Fruit fly (Drosophila melanogaster) whole organism: ENCODE data around the gene jar.

Source experiments
- CG8478 ChIP-seq: fragments of >200 bp; optimal IDR thresholded peaks from 2 replicates; lab custom pipeline; 2018; ENCODE audit warnings: inconsistent platforms
- Dll ChIP-seq: fragments of >200 bp; optimal IDR thresholded peaks from 2 replicates; lab custom pipeline; 2017
- EcR ChIP-seq, 2 experiments: fragments of >200 bp; optimal IDR thresholded peaks; 2 replicates each; lab custom pipeline; 2017; ENCODE audit warnings: missing biosample characterization in 2 of 2, missing genetic modification characterization in 2 of 2, missing genetic modification reagents in 2 of 2
- pan ChIP-seq: fragments of >200 bp; optimal IDR thresholded peaks from 2 replicates; lab custom pipeline; 2017
- psq ChIP-seq: fragments of >200 bp; optimal IDR thresholded peaks from 2 replicates; lab custom pipeline; 2017
- usp ChIP-seq: fragments of >200 bp; optimal IDR thresholded peaks from 2 replicates; lab custom pipeline; 2017; ENCODE audit warnings: missing biosample characterization, missing genetic modification characterization, mixed read lengths

jar gene

dm6 chr3R:24231914-24232313 lies 39.1 kb downstream of the jar start:
- TF ChIP-seq EcR (GFP tag; optimal IDR thresholded peaks at IDR 0.05; lab: Kevin White, UChicago), result no peak
- no peak for TF ChIP-seq Dll (lab: Kevin White, UChicago)
- TF ChIP-seq psq, result no peak
- TF ChIP-seq usp (GFP tag; lab: Kevin White, UChicago), result no peak
- no peak for TF ChIP-seq CG8478 (lab: Kevin White, UChicago)

DNA sequence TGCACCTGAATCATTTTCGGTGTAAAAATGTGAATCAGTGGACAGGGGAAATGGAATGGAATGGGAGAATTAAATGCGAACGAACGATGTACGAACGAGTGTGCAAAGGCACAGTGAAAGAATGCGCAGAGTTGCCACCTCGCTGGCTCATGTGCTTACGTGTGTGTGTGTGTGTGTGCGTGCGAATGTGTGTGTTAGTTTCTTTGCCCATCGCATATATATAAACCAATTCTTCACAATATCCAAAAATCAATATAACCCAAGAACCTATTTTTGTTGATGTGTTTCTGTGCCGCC lies 39.9 kb downstream of the jar start:
- TF ChIP-seq CG8478 (lab: Kevin White, UChicago) (no peak), usp (GFP tag; lab: Kevin White, UChicago) (no peak), pan (lab: Kevin White, UChicago) (no peak), EcR (GFP tag; optimal IDR thresholded peaks at IDR 0.05; lab: Kevin White, UChicago) (no peak), psq (no peak), Dll (lab: Kevin White, UChicago) (no peak)

DNA sequence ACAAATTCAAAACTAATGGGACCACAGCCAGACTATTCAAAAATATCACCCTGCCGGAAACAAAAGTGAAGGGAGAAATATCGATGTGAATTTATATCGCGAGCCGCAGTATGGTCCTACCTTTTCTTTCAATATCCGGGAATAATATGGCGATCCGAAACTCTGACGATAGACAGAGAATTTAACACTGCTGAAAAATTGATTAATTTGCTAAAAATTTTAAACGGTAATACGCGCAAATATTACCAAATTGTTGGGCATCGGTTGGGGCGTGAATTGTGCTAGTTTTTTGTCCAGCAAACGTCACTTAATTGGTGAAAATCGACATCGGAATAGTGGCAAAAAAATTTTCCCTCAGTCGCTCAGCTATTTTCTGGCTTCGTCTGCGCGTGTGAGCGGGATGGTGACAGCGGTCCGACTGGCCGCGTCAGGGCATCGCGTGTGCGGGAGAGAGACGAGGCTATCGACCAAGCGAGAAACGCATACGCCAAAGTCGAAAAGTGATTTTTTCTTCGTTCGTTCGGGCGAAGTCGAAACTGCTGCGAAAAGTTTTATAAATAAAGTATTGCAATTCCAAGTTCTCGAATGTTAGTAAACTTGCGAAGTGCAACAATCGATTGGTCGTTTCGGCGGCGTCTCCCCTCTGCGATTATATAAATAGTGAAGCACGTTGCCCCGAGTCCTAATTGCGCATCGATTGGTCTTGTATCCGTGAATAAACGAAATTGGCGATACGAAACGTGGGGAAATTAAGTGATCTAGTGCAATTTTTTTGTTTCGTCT lies 40.4 kb downstream of the jar start, which contains the start of gene mask:
Gene mask, plus strand, starts transcription at position 140 of the 783 bp plus-strand sequence.
- TF ChIP-seq CG8478 (lab: Kevin White, UChicago) (peak; percentile 59), usp (GFP tag; lab: Kevin White, UChicago) (no peak)

DNA sequence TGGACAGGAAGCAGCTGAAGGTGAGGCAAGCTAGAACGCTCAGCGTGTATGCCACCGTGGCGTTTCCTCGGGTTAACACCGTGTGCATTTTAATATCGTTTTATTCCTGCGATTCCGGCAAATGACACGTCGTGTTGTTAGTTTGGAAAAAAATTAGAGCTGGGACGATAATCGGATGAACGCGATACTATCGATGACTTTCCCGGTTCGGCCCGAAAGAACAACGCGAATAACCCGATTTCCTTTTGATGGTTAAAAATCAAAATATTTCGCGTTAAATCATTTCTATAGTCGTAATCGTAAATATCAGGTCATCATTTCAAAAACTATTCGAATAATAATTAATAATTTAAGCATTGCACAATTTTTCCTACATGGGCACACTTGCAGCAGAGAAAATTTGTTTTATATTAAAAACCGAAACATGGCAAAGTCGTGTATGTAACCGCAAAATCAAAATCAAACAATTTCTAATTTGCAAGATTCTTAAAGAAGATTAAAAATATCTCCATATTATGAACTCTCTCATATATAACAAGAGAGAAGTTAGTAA lies 41.1 kb downstream of the jar start, which contains the start of gene Spase22-23:
Gene Spase22-23, minus strand, starts transcription at position 166 of the 553 bp plus-strand sequence.
- TF ChIP-seq EcR (GFP tag; optimal IDR thresholded peaks at IDR 0.05; lab: Kevin White, UChicago), result no peak
- TF ChIP-seq pan (lab: Kevin White, UChicago), result no peak
- no peak for TF ChIP-seq usp (GFP tag; lab: Kevin White, UChicago)
- no peak for TF ChIP-seq CG8478 (lab: Kevin White, UChicago)
- no peak for TF ChIP-seq psq
- TF ChIP-seq Dll (lab: Kevin White, UChicago), result no peak

dm6 chr3R:24228675-24229074 lies 42.4 kb downstream of the jar start, which contains the start of gene Acp95EF:
TSS of gene Acp95EF (plus strand) at chr3R:24228975.
- no peak for TF ChIP-seq psq
- no peak for TF ChIP-seq pan (lab: Kevin White, UChicago)
- TF ChIP-seq usp (GFP tag; lab: Kevin White, UChicago), result no peak
- TF ChIP-seq EcR (GFP tag; optimal IDR thresholded peaks at IDR 0.05; lab: Kevin White, UChicago), result no peak
- TF ChIP-seq Dll (lab: Kevin White, UChicago), result no peak
- no peak for TF ChIP-seq CG8478 (lab: Kevin White, UChicago)

- no peak for TF ChIP-seq CG8478 (lab: Kevin White, UChicago)
- no peak for TF ChIP-seq pan (lab: Kevin White, UChicago)
- TF ChIP-seq psq, result no peak
- no peak for TF ChIP-seq usp (GFP tag; lab: Kevin White, UChicago)
- TF ChIP-seq EcR (GFP tag; optimal IDR thresholded peaks at IDR 0.05; lab: Kevin White, UChicago), result no peak
- no peak for TF ChIP-seq Dll (lab: Kevin White, UChicago)
Observed at dm6 chr3R:24226744-24227143, 44.3 kb downstream of the jar start, which contains the start of the genes Spps and CG13609. TSS of gene Spps (minus strand) at chr3R:24226934. TSS of gene CG13609 (plus strand) at chr3R:24227023.

dm6 chr3R:24221334-24222302 lies 49.4 kb downstream of the jar start, which contains the start of gene twin:
TSS of gene twin (minus strand) at chr3R:24221965.
- TF ChIP-seq Dll (lab: Kevin White, UChicago) (no peak), pan (lab: Kevin White, UChicago) (peak; percentile 34), psq (no peak)

DNA sequence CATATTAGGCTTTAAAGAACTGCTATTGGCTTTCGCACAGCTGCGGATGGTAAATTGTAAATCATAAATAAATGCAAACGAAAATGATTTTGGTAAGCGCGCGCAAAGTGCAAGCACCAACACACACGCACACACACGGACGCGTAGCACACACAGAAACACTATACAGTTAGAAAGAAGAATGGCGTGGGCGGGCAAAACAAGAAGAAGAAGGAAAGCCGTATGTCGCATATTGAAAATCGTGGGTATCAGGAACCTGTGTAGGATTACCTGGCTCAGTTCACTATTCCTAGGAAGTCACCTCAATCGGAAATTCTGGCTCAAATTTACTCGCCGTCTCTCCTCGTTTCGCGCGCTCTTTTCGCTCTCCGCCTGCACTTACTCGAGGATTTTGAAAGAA lies 50.2 kb downstream of the jar start, which contains the start of gene cav:
Gene cav, plus strand, starts transcription at position 259 of the 400 bp plus-strand sequence.
- TF ChIP-seq EcR (GFP tag; optimal IDR thresholded peaks at IDR 0.05; lab: Kevin White, UChicago), result no peak

dm6 chr3R:24219093-24219492 lies 51.9 kb downstream of the jar start:
- TF ChIP-seq Dll (lab: Kevin White, UChicago) (no peak), CG8478 (lab: Kevin White, UChicago) (no peak)

DNA sequence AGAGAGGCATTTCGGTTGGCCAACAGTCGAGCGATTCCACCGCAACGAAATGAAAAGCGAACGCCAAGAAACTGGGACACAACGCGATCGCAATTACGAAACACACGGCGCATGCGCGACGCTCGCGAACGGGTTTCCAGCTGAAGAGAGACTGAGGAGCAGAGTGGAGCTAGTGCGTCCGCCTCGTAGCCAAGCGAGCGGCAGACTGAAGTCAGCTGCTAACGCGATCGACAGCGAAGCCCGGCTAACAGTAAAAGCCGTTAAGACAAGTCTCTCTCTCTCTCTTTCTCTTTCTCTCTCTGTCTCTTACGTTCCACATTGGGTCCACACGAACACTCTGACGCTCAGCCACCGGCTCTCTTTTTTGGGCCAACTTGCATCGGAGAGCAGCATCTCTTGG lies 52.5 kb downstream of the jar start, which contains the start of gene CG17786:
Gene CG17786, minus strand, starts transcription at position 154 of the 400 bp plus-strand sequence.
- TF ChIP-seq Dll (lab: Kevin White, UChicago) (peak; percentile 74), CG8478 (lab: Kevin White, UChicago) (no peak)

DNA sequence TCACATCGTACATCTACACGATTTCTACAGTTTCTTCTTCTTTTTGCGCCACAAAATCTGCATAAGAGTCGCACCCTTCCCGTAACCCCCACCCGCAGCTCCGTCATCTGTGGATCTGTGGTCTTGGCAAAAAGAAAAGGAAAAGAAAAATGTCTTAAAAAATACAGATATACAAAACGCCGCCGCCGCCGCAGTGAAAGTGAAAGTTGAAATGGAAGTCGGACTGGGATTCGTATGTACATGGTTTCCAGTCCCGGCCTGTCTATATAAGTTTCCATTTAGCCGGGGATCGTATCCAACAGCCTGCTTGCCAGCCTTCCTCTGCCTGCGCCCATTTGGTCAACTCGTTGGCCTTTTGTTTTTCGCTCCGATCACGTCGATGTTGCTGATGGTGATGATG lies 55.0 kb downstream of the jar start:
- no peak for TF ChIP-seq pan (lab: Kevin White, UChicago)
- TF ChIP-seq CG8478 (lab: Kevin White, UChicago), result no peak
- no peak for TF ChIP-seq EcR (GFP tag; optimal IDR thresholded peaks at IDR 0.05; lab: Kevin White, UChicago)
- TF ChIP-seq usp (GFP tag; lab: Kevin White, UChicago), result no peak
- TF ChIP-seq psq, result no peak
- TF ChIP-seq Dll (lab: Kevin White, UChicago), result no peak
